ENCODE assay signal across 5 fruit fly cellular contexts in the genomic region with DNA sequence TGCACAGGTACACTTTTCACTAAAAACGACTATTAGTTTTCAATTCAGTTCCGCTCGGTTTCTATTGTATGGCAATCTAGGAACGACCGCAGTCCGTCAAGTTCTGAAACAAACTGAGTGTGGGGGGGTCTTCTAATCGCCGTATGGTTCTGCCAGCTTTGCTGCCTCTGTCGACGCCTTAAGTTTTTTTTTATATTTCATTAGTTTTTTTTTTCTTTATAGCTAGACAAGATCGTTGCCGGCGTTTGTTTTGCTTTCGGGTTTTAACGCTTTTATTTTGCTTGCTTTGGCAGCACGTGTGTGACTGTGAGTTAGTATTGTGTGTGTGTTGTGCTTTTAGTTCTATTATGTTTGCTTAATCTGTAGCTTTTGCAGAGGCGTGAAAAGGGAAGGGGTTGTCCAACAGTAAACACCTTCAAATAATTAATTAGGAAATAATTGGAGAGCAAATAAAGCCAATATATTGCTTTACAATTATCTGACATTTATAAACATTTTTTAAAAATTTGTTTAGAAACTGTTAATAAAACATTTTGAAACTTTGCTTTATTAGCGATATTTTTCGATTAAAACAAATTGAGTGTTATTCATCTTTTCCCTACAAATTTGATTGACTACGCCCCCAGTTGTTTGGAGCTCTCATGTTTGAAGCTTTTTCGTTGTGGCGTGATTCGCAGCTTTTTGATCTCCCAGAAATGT.
TF ChIP-seq lines count a peak whose summit lies in the region.

Acsf2 (minus strand) TSS at position 116 of the 699 bp plus-strand sequence.

- peak; percentile 21 for TF ChIP-seq CTCF in whole organism, embryonic (GFP tag; optimal IDR thresholded peaks at IDR 0.05; lab: Kevin White, UChicago)

TF ChIP-seq in whole organism, adult, 20 proteins besides CTCF, POLR2A, EP300 and RAD21 (continues in another document):
- TF ChIP-seq CG7045 (GFP tag; optimal IDR thresholded peaks at IDR 0.05; lab: Kevin White, UChicago) = peak; percentile 99
- TF ChIP-seq CG12768 (GFP tag; optimal IDR thresholded peaks at IDR 0.05; lab: Kevin White, UChicago) = peak; percentile 99
- TF ChIP-seq toe (GFP tag; optimal IDR thresholded peaks at IDR 0.05; lab: Kevin White, UChicago) = peak; percentile 99
- TF ChIP-seq CG11617 (GFP tag; optimal IDR thresholded peaks at IDR 0.05; lab: Kevin White, UChicago) = peak; percentile 98
- peak; percentile 99 for TF ChIP-seq CG7101 (tag; optimal IDR thresholded peaks at IDR 0.05; lab: Kevin White, UChicago)
- TF ChIP-seq tj (GFP tag; optimal IDR thresholded peaks at IDR 0.05; lab: Kevin White, UChicago) = peak; percentile 87
- TF ChIP-seq Hr96 (GFP tag; optimal IDR thresholded peaks at IDR 0.05; lab: Kevin White, UChicago) = peak; percentile 97
- TF ChIP-seq cnc (optimal IDR thresholded peaks at IDR 0.05; lab: Kevin White, UChicago) = no peak
- TF ChIP-seq ovo (GFP tag; optimal IDR thresholded peaks at IDR 0.05; lab: Kevin White, UChicago) = peak; percentile 69
- peak; percentile 92 for TF ChIP-seq bab1 (GFP tag; optimal IDR thresholded peaks at IDR 0.05; lab: Kevin White, UChicago)
- peak; percentile 99 for TF ChIP-seq CG33017 (tag; optimal IDR thresholded peaks at IDR 0.05; lab: Kevin White, UChicago)
- peak; percentile 98 for TF ChIP-seq Crg-1 (GFP tag; optimal IDR thresholded peaks at IDR 0.05; lab: Kevin White, UChicago)
- TF ChIP-seq CG14711 (tag; optimal IDR thresholded peaks at IDR 0.05; lab: Kevin White, UChicago) = peak; percentile 97
- peak; percentile 96 for TF ChIP-seq kay (GFP tag; lab: Kevin White, UChicago; ENCODE audit: borderline replicate concordance)
- TF ChIP-seq Clk (GFP tag; optimal IDR thresholded peaks at IDR 0.05; lab: Kevin White, UChicago) = peak; percentile 96
- peak; percentile 95 for TF ChIP-seq Mnt (GFP tag; optimal IDR thresholded peaks at IDR 0.05; lab: Kevin White, UChicago)

TF ChIP-seq in whole organism, embryonic, 481 proteins besides CTCF, POLR2A, EP300 and RAD21 (continues in another document):
- TF ChIP-seq lab (GFP tag; optimal IDR thresholded peaks at IDR 0.05; lab: Kevin White, UChicago) = peak; percentile 99
- peak; percentile 85 for TF ChIP-seq tin (GFP tag; optimal IDR thresholded peaks at IDR 0.05; lab: Kevin White, UChicago)
- TF ChIP-seq Xbp1 (GFP tag; optimal IDR thresholded peaks at IDR 0.05; lab: Kevin White, UChicago) = peak; percentile 92
- no peak for TF ChIP-seq stwl (tag; optimal IDR thresholded peaks at IDR 0.05; lab: Kevin White, UChicago)
- TF ChIP-seq br (optimal IDR thresholded peaks at IDR 0.05; lab: Kevin White, UChicago) = no peak
- TF ChIP-seq yki (optimal IDR thresholded peaks at IDR 0.05; lab: Kevin White, UChicago) = no peak
- TF ChIP-seq abd-A (tag; optimal IDR thresholded peaks at IDR 0.05; lab: Kevin White, UChicago) = peak; percentile 91
- TF ChIP-seq CG13287 (GFP tag; IDR thresholded peaks at IDR 0.05; lab: Robert Waterston, UW; ENCODE audit: partially characterized antibody) = no peak; the same call in 1 of the 2 replicates
- peak; percentile 87 for TF ChIP-seq CG18476 (GFP tag; optimal IDR thresholded peaks at IDR 0.05; lab: Kevin White, UChicago)
- TF ChIP-seq Bdp1 (GFP tag; optimal IDR thresholded peaks at IDR 0.05; lab: Kevin White, UChicago) = peak; percentile 80
- peak; percentile 99 for TF ChIP-seq pho (GFP tag; optimal IDR thresholded peaks at IDR 0.05; lab: Kevin White, UChicago)
- TF ChIP-seq CG1647 (GFP tag; optimal IDR thresholded peaks at IDR 0.05; lab: Kevin White, UChicago) = peak; percentile 91
- peak; percentile 87 for TF ChIP-seq Sox100B (GFP tag; optimal IDR thresholded peaks at IDR 0.05; lab: Kevin White, UChicago)
- TF ChIP-seq hth (optimal IDR thresholded peaks at IDR 0.05; lab: Kevin White, UChicago) = no peak
- TF ChIP-seq CG13894 (tag; optimal IDR thresholded peaks at IDR 0.05; lab: Kevin White, UChicago) = peak; percentile 99
- peak; percentile 89 for TF ChIP-seq CG17829 (tag; optimal IDR thresholded peaks at IDR 0.05; lab: Kevin White, UChicago)

TF ChIP-seq in whole organism, prepupa, 60 proteins besides CTCF, POLR2A, EP300 and RAD21 (continues in another document):
- TF ChIP-seq esn (GFP tag; optimal IDR thresholded peaks at IDR 0.05; lab: Kevin White, UChicago) = peak; percentile 69
- TF ChIP-seq salr (GFP tag; optimal IDR thresholded peaks at IDR 0.05; lab: Kevin White, UChicago) = peak in 1 of 2 experiments; percentile 67
- no peak for TF ChIP-seq CG3032 (tag; optimal IDR thresholded peaks at IDR 0.05; lab: Kevin White, UChicago)
- peak; percentile 82 for TF ChIP-seq pdm3 (GFP tag; optimal IDR thresholded peaks at IDR 0.05; lab: Kevin White, UChicago)
- TF ChIP-seq dac (GFP tag; optimal IDR thresholded peaks at IDR 0.05; lab: Kevin White, UChicago) = peak; percentile 62
- peak; percentile 31 for TF ChIP-seq Sox102F (GFP tag; optimal IDR thresholded peaks at IDR 0.05; lab: Kevin White, UChicago)
- peak; percentile 86 for TF ChIP-seq net (GFP tag; optimal IDR thresholded peaks at IDR 0.05; lab: Kevin White, UChicago)
- peak; percentile 60 for TF ChIP-seq acj6 (GFP tag; optimal IDR thresholded peaks at IDR 0.05; lab: Kevin White, UChicago)
- TF ChIP-seq Hr4 (GFP tag; optimal IDR thresholded peaks at IDR 0.05; lab: Kevin White, UChicago) = peak; percentile 87
- no peak for TF ChIP-seq CG6854 (GFP tag; optimal IDR thresholded peaks at IDR 0.05; lab: Kevin White, UChicago)
- peak; percentile 56 for TF ChIP-seq CG31627 (GFP tag; optimal IDR thresholded peaks at IDR 0.05; lab: Kevin White, UChicago)
- TF ChIP-seq CG6792 (GFP tag; optimal IDR thresholded peaks at IDR 0.05; lab: Kevin White, UChicago) = peak; percentile 31
- TF ChIP-seq dsx (GFP tag; optimal IDR thresholded peaks at IDR 0.05; lab: Kevin White, UChicago; ENCODE audit: poor library complexity, severe bottlenecking) = no peak
- TF ChIP-seq CG9139 (GFP tag; optimal IDR thresholded peaks at IDR 0.05; lab: Kevin White, UChicago) = no peak
- no peak for TF ChIP-seq CG1621 (tag; optimal IDR thresholded peaks at IDR 0.05; lab: Kevin White, UChicago)
- peak; percentile 23 for TF ChIP-seq Eip75B (GFP tag; optimal IDR thresholded peaks at IDR 0.05; lab: Kevin White, UChicago)
- TF ChIP-seq spab (GFP tag; optimal IDR thresholded peaks at IDR 0.05; lab: Kevin White, UChicago) = no peak

TF ChIP-seq in whole organism, pupa, 21 proteins besides CTCF, POLR2A, EP300 and RAD21 (continues in another document):
- TF ChIP-seq CG8301 (tag; optimal IDR thresholded peaks at IDR 0.05; lab: Kevin White, UChicago) (peak; percentile 78), EcR (GFP tag; optimal IDR thresholded peaks at IDR 0.05; lab: Kevin White, UChicago) (no peak), Pif1A (GFP tag; optimal IDR thresholded peaks at IDR 0.05; lab: Kevin White, UChicago) (peak; percentile 36), Pif1B (GFP tag; optimal IDR thresholded peaks at IDR 0.05; lab: Kevin White, UChicago) (peak; percentile 39), Snoo (tag; optimal IDR thresholded peaks at IDR 0.05; lab: Kevin White, UChicago) (no peak), Ets98B (GFP tag; IDR thresholded peaks at IDR 0.05; lab: Robert Waterston, UW) (peak; percentile 88), CG17806 (tag; optimal IDR thresholded peaks at IDR 0.05; lab: Kevin White, UChicago) (no peak), D1 (tag; optimal IDR thresholded peaks at IDR 0.05; lab: Kevin White, UChicago) (no peak), CG32121 (GFP tag; IDR thresholded peaks at IDR 0.05; lab: Robert Waterston, UW) (peak; percentile 98), CG12605 (GFP tag; IDR thresholded peaks at IDR 0.05; lab: Robert Waterston, UW) (peak; percentile 78; the same call in 1 of the 2 replicates), CG14655 (GFP tag; optimal IDR thresholded peaks at IDR 0.05; lab: Kevin White, UChicago) (peak; percentile 79), CG15710 (tag; optimal IDR thresholded peaks at IDR 0.05; lab: Kevin White, UChicago) (peak; percentile 44), CG10348 (GFP tag; IDR thresholded peaks at IDR 0.05; lab: Robert Waterston, UW) (peak; percentile 94), CG8159 (tag; optimal IDR thresholded peaks at IDR 0.05; lab: Kevin White, UChicago) (peak; percentile 40), gl (tag; optimal IDR thresholded peaks at IDR 0.05; lab: Kevin White, UChicago) (no peak), rn (GFP tag; IDR thresholded peaks at IDR 0.05; lab: Robert Waterston, UW) (peak; percentile 93), CG34367 (tag; optimal IDR thresholded peaks at IDR 0.05; lab: Kevin White, UChicago) (no peak), CG4496 (GFP tag; IDR thresholded peaks at IDR 0.05; lab: Robert Waterston, UW) (peak; percentile 93), fd96Ca (GFP tag; IDR thresholded peaks at IDR 0.05; lab: Robert Waterston, UW) (peak; percentile 76)

TF ChIP-seq in whole organism, wandering third instar larva, 38 proteins besides CTCF, POLR2A, EP300 and RAD21 (continues in another document):
- peak; percentile 19 for TF ChIP-seq CrebA (GFP tag; optimal IDR thresholded peaks at IDR 0.05; lab: Kevin White, UChicago; ENCODE audit: borderline replicate concordance)
- peak; percentile 49 for TF ChIP-seq Rel (GFP tag; optimal IDR thresholded peaks at IDR 0.05; lab: Kevin White, UChicago)
- peak; percentile 55 for TF ChIP-seq Rel (tag; optimal IDR thresholded peaks at IDR 0.05; lab: Kevin White, UChicago)
- no peak for TF ChIP-seq Hr78 (GFP tag; optimal IDR thresholded peaks at IDR 0.05; lab: Kevin White, UChicago)
- no peak for TF ChIP-seq N (GFP tag; optimal IDR thresholded peaks at IDR 0.05; lab: Kevin White, UChicago)
- TF ChIP-seq OdsH (GFP tag; optimal IDR thresholded peaks at IDR 0.05; lab: Kevin White, UChicago) = peak; percentile 95
- peak; percentile 90 for TF ChIP-seq ey (GFP tag; optimal IDR thresholded peaks at IDR 0.05; lab: Kevin White, UChicago)
- no peak for TF ChIP-seq pan (optimal IDR thresholded peaks at IDR 0.05; lab: Kevin White, UChicago)
- peak; percentile 61 for TF ChIP-seq woc (GFP tag; optimal IDR thresholded peaks at IDR 0.05; lab: Kevin White, UChicago)
- TF ChIP-seq dsf (GFP tag; optimal IDR thresholded peaks at IDR 0.05; lab: Kevin White, UChicago; ENCODE audit: borderline replicate concordance) = no peak
- TF ChIP-seq fru (GFP tag; optimal IDR thresholded peaks at IDR 0.05; lab: Kevin White, UChicago) = peak; percentile 89
- peak; percentile 80 for TF ChIP-seq dmrt93B (GFP tag; optimal IDR thresholded peaks at IDR 0.05; lab: Kevin White, UChicago)
- peak; percentile 47 to 95 for TF ChIP-seq foxo (GFP tag; optimal IDR thresholded peaks at IDR 0.05; lab: Kevin White, UChicago)
- no peak for TF ChIP-seq sage (GFP tag; optimal IDR thresholded peaks at IDR 0.05; lab: Kevin White, UChicago)
- peak; percentile 80 for TF ChIP-seq CG9705 (GFP tag; optimal IDR thresholded peaks at IDR 0.05; lab: Kevin White, UChicago)
- no peak for TF ChIP-seq jim (GFP tag; optimal IDR thresholded peaks at IDR 0.05; lab: Kevin White, UChicago)
- TF ChIP-seq lola (GFP tag; optimal IDR thresholded peaks at IDR 0.05; lab: Kevin White, UChicago) = no peak
- no peak for TF ChIP-seq dl (GFP tag; optimal IDR thresholded peaks at IDR 0.05; lab: Kevin White, UChicago; ENCODE audit: insufficient read depth in 1 of 2, partially characterized antibody in 2 of 2)
- TF ChIP-seq Sp1 (GFP tag; optimal IDR thresholded peaks at IDR 0.05; lab: Kevin White, UChicago) = peak; percentile 84
- TF ChIP-seq br (GFP tag; optimal IDR thresholded peaks at IDR 0.05; lab: Kevin White, UChicago) = peak; percentile 88
- TF ChIP-seq Jra (GFP tag; optimal IDR thresholded peaks at IDR 0.05; lab: Kevin White, UChicago) = peak; percentile 60
